Worm (Caenorhabditis elegans) whole organism, L1 larva: ENCODE measurements around the gene his-38.

Experiments
- aly-2 ChIP-seq: fragments of 150-350 bp; optimal IDR thresholded peaks from 2 replicates; lab custom pipeline; 2014; ENCODE audit warnings: missing biosample characterization, missing genetic modification characterization
- ceh-82 ChIP-seq, 3 experiments: fragments of 150-350 bp in 1 of 3; sonication (generic microtip) in 2 of 3; optimal IDR thresholded peaks; 2 replicates each; lab custom pipeline; 2014 to 2017; ENCODE audit warnings: missing biosample characterization in 3 of 3, missing genetic modification characterization in 3 of 3
- fkh-10 ChIP-seq: sonication (generic microtip); optimal IDR thresholded peaks from 2 replicates; lab custom pipeline; 2017; ENCODE audit warnings: missing biosample characterization, missing genetic modification reagents, missing genetic modification characterization
- lsy-2 ChIP-seq, 2 experiments: fragments of 150-350 bp; optimal IDR thresholded peaks; 2 replicates each; lab custom pipeline; 2014; ENCODE audit warnings: missing biosample characterization in 2 of 2, missing genetic modification characterization in 2 of 2
- nhr-12 ChIP-seq: sonication (generic microtip); optimal IDR thresholded peaks from 2 replicates; lab custom pipeline; 2017; ENCODE audit warnings: missing biosample characterization, missing genetic modification characterization
- nhr-237 ChIP-seq: fragments of 150-350 bp; optimal IDR thresholded peaks from 2 replicates; lab custom pipeline; 2014; ENCODE audit warnings: missing biosample characterization, missing genetic modification characterization
- snpc-4 ChIP-seq: fragments of 150-350 bp; optimal IDR thresholded peaks from 2 replicates; lab custom pipeline; 2014; ENCODE audit warnings: missing biosample characterization, missing genetic modification characterization

DNA sequence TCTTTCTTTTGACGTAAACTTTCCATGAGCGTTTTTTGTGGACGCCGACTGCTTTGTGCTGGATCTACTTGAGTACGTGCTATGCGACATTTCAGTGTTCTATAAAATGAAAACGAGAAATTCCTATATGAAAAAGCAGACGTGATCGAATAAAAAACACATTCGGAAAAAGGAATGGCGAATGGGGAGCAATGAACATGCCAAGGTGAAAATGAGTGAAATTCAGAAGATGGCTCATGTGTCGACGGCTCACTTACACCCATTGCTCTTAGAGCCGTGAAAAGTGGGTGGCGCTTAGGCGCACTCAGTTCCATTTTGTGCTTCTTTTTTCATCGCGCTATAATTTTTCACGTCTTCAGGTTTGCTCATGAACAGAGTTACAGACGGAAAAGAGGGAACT lies 11.0 kb downstream of the his-38 start, which contains the start of gene K03A1.4:
- TF ChIP-seq nhr-12 (tag; lab: Kevin White, UChicago), result no peak
- no peak for TF ChIP-seq snpc-4 (tag; lab: Kevin White, UChicago)
- no peak for TF ChIP-seq lsy-2 (tag; optimal IDR thresholded peaks at IDR 0.05; lab: Kevin White, UChicago)
- TF ChIP-seq aly-2 (tag; lab: Kevin White, UChicago), result no peak
- TF ChIP-seq ceh-82 (tag; optimal IDR thresholded peaks at IDR 0.05; lab: Kevin White, UChicago), result no peak
- TF ChIP-seq fkh-10, result no peak
- TF ChIP-seq nhr-237, result no peak
